Fruit fly (Drosophila melanogaster): Measurements from ENCODE around the gene btv.

DNA sequence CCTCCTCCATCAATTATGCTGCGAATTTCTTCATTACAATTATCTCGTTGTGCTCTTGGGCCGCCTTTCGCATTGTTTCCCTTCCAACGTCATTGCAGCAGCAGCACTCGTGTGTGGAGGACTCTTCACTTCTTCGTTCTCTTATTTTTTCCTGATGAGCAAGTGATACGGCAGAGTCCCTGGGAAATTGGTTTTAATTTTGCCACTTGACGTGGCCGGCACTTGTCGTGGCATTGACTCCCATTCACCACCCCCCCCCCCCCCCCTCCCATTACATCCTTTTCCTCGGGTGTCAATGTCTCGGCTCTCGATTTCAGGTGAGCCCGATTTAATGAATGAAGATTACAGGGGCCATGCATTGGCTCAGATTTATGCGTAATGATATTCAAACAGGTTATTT is 19.9 kb upstream of the btv start:
- TF ChIP-seq GATAd (GFP tag; optimal IDR thresholded peaks at IDR 0.05) (no peak), Vsx2 (GFP tag; optimal IDR thresholded peaks at IDR 0.05; ENCODE audit: partially characterized antibody) (no peak), Myc (optimal IDR thresholded peaks at IDR 0.05) (no peak), Abd-B (GFP tag; optimal IDR thresholded peaks at IDR 0.05) (no peak), br (GFP tag; optimal IDR thresholded peaks at IDR 0.05) (no peak), Dfd (GFP tag; optimal IDR thresholded peaks at IDR 0.05) (no peak), N (GFP tag; optimal IDR thresholded peaks at IDR 0.05) (no peak)

Measured in whole organism, wandering third instar larva.